Worm (Caenorhabditis elegans) whole organism, L4 larva: Measurements from ENCODE around the gene ZK1320.9.
A peak's percentile ranks its signal among the peaks of the same experiment; 100 is the strongest.

ENCODE experiments used
- R02D3.7 ChIP-seq: fragments of 150-350 bp; sonication (generic microtip); optimal IDR thresholded peaks from 3 replicates; lab custom pipeline; 2014; ENCODE audit warnings: missing biosample characterization, missing genetic modification characterization
- T20F7.1 ChIP-seq: fragments of 200-800 bp; sonication (Bioruptor generic); optimal IDR thresholded peaks from 2 replicates; lab custom pipeline; 2018; ENCODE audit warnings: mild to moderate bottlenecking, missing genetic modification characterization, missing compliant biosample characterization
- Y48G9A.11 ChIP-seq: fragments of 200-800 bp; sonication (Bioruptor generic); IDR thresholded peaks from 2 replicates; pipeline ENCODE4 v1.3.6; 2022; ENCODE audit warnings: missing genetic modification reagents, missing genetic modification characterization, missing compliant biosample characterization
- ama-1 ChIP-seq: fragments of 150-350 bp; optimal IDR thresholded peaks from 2 replicates; lab custom pipeline; 2014; ENCODE audit warnings: inconsistent platforms, mixed read lengths
- ceh-28 ChIP-seq: fragments of 150-350 bp; optimal IDR thresholded peaks from 2 replicates; lab custom pipeline; 2014; ENCODE audit warnings: missing biosample characterization, missing genetic modification reagents, missing genetic modification characterization
- ceh-44 ChIP-seq: fragments of 200-800 bp; sonication (Bioruptor generic); IDR thresholded peaks from 2 replicates; pipeline ENCODE4 v1.3.6; 2022; ENCODE audit warnings: missing genetic modification reagents, missing genetic modification characterization, missing compliant biosample characterization
- ceh-62 ChIP-seq: sonication (generic microtip); optimal IDR thresholded peaks from 2 replicates; lab custom pipeline; 2017; ENCODE audit warnings: missing biosample characterization, missing genetic modification characterization
- ces-1 ChIP-seq: fragments of 150-350 bp; sonication (generic microtip); optimal IDR thresholded peaks from 4 replicates; lab custom pipeline; 2014; ENCODE audit warnings: missing biosample characterization, missing genetic modification reagents, missing genetic modification characterization
- ctbp-1 ChIP-seq: fragments of 200-800 bp; sonication (Bioruptor generic); IDR thresholded peaks from 2 replicates; pipeline ENCODE4 v1.3.6; 2022; ENCODE audit warnings: missing genetic modification reagents, missing genetic modification characterization, missing compliant biosample characterization
- daf-16 ChIP-seq, 3 experiments: sonication (generic microtip); optimal IDR thresholded peaks; 2 replicates each; lab custom pipeline; 2016 to 2017; ENCODE audit warnings: missing genetic modification characterization in 3 of 3, missing genetic modification reagents in 3 of 3, mild to moderate bottlenecking in 2 of 3, missing compliant biosample characterization in 2 of 3, missing biosample characterization in 1 of 3, moderate library complexity in 1 of 3
- daf-8 ChIP-seq: fragments of 200-800 bp; sonication (Bioruptor generic); IDR thresholded peaks from 2 replicates; pipeline ENCODE4 v1.3.6; 2022; ENCODE audit warnings: missing genetic modification characterization, missing compliant biosample characterization
- dmd-6 ChIP-seq: fragments of 200-800 bp; sonication (Bioruptor generic); IDR thresholded peaks from 2 replicates; pipeline ENCODE4 v1.3.6; 2022; ENCODE audit warnings: missing genetic modification reagents, missing genetic modification characterization, missing compliant biosample characterization
- fkh-10 ChIP-seq: fragments of 150-350 bp; optimal IDR thresholded peaks from 2 replicates; lab custom pipeline; 2014; ENCODE audit warnings: missing biosample characterization, missing genetic modification reagents, missing genetic modification characterization
- fos-1 ChIP-seq: fragments of 150-350 bp; optimal IDR thresholded peaks from 2 replicates; lab custom pipeline; 2014; ENCODE audit warnings: missing biosample characterization, missing genetic modification characterization
- gei-8 ChIP-seq: fragments of 200-800 bp; sonication (Bioruptor generic); optimal IDR thresholded peaks from 2 replicates; lab custom pipeline; 2018; ENCODE audit warnings: mild to moderate bottlenecking, missing genetic modification characterization, missing compliant biosample characterization
- lin-1 ChIP-seq: fragments of 200-800 bp; sonication (Bioruptor generic); IDR thresholded peaks from 2 replicates; pipeline ENCODE4 v1.3.6; 2022; ENCODE audit warnings: missing genetic modification reagents, missing genetic modification characterization, missing compliant biosample characterization
- lin-13 ChIP-seq: fragments of 150-350 bp; optimal IDR thresholded peaks from 2 replicates; lab custom pipeline; 2014; ENCODE audit warnings: missing biosample characterization, missing genetic modification reagents, missing genetic modification characterization
- lin-38 ChIP-seq: fragments of 200-800 bp; sonication (Bioruptor generic); IDR thresholded peaks from 2 replicates; pipeline ENCODE4 v1.3.6; 2022; ENCODE audit warnings: missing genetic modification reagents, missing genetic modification characterization, missing compliant biosample characterization
- lin-39 ChIP-seq: fragments of 150-350 bp; optimal IDR thresholded peaks from 2 replicates; lab custom pipeline; 2014; ENCODE audit warnings: missing biosample characterization, missing genetic modification reagents, missing genetic modification characterization
- lir-3 ChIP-seq: sonication (generic microtip); optimal IDR thresholded peaks from 2 replicates; lab custom pipeline; 2016; ENCODE audit warnings: mild to moderate bottlenecking, missing genetic modification characterization, missing compliant biosample characterization
- lsy-2 ChIP-seq, 2 experiments: fragments of 150-350 bp in 1 of 2; sonication (generic microtip) in 1 of 2; optimal IDR thresholded peaks; 2 replicates each; lab custom pipeline; 2014 to 2017; ENCODE audit warnings: missing biosample characterization in 2 of 2, missing genetic modification characterization in 2 of 2
- mes-2 ChIP-seq: sonication (generic microtip); optimal IDR thresholded peaks from 2 replicates; lab custom pipeline; 2016; ENCODE audit warnings: missing genotype, mild to moderate bottlenecking, missing genetic modification characterization, missing compliant biosample characterization; ENCODE audit not compliant: poor library complexity, severe bottlenecking
- mxl-2 ChIP-seq: fragments of 200-800 bp; sonication (Bioruptor generic); conservative IDR thresholded peaks from 2 replicates; pipeline ENCODE4 v1.3.6; 2022; ENCODE audit warnings: missing genetic modification reagents, missing genetic modification characterization, missing compliant biosample characterization
- nhr-237 ChIP-seq: sonication (generic microtip); optimal IDR thresholded peaks from 2 replicates; lab custom pipeline; 2017; ENCODE audit warnings: missing biosample characterization, missing genetic modification characterization
- nhr-28 ChIP-seq: fragments of 150-350 bp; optimal IDR thresholded peaks from 2 replicates; lab custom pipeline; 2014; ENCODE audit warnings: missing biosample characterization, missing genetic modification characterization
- nhr-42 ChIP-seq: fragments of 200-800 bp; sonication (Bioruptor generic); IDR thresholded peaks from 2 replicates; pipeline ENCODE4 v1.3.6; 2022; ENCODE audit warnings: missing genetic modification characterization, missing compliant biosample characterization
- php-3 ChIP-seq: fragments of 200-800 bp; sonication (Bioruptor generic); IDR thresholded peaks from 2 replicates; pipeline ENCODE4 v1.3.6; 2022; ENCODE audit warnings: missing genetic modification reagents, missing genetic modification characterization, missing compliant biosample characterization
- skn-1 ChIP-seq: fragments of 150-350 bp; optimal IDR thresholded peaks from 2 replicates; lab custom pipeline; 2014; ENCODE audit warnings: missing biosample characterization, missing genetic modification characterization
- spr-1 ChIP-seq: sonication (generic microtip); optimal IDR thresholded peaks from 2 replicates; lab custom pipeline; 2016; ENCODE audit warnings: mild to moderate bottlenecking, missing genetic modification characterization, missing compliant biosample characterization
- unc-39 ChIP-seq: sonication (generic microtip); optimal IDR thresholded peaks from 2 replicates; lab custom pipeline; 2017; ENCODE audit warnings: missing biosample characterization, missing genetic modification characterization
- unc-62 ChIP-seq, 3 experiments: fragments of 150-350 bp in 1 of 3; sonication (generic microtip); optimal IDR thresholded peaks in 2 of 3; peaks in 1 of 3; 1 replicate in 1 of 3; 2 replicates in 2 of 3; lab custom pipeline; 2014 to 2017; ENCODE audit warnings: missing biosample characterization in 3 of 3, missing genetic modification characterization in 3 of 3, missing genetic modification reagents in 3 of 3, missing genotype in 1 of 3
- vab-7 ChIP-seq: fragments of 200-800 bp; sonication (Bioruptor generic); IDR thresholded peaks from 2 replicates; pipeline ENCODE4 v1.3.6; 2022; ENCODE audit warnings: missing genetic modification reagents, missing genetic modification characterization, missing compliant biosample characterization
- zfp-3 ChIP-seq: fragments of 200-800 bp; sonication (Bioruptor generic); conservative IDR thresholded peaks from 2 replicates; pipeline ENCODE4 v1.3.6; 2022; ENCODE audit warnings: missing genetic modification reagents, missing genetic modification characterization, missing compliant biosample characterization
- zip-11 ChIP-seq: fragments of 200-800 bp; sonication (Bioruptor generic); IDR thresholded peaks from 2 replicates; pipeline ENCODE4 v1.3.6; 2022; ENCODE audit warnings: missing genetic modification characterization, missing compliant biosample characterization
- ztf-7 ChIP-seq: fragments of 150-350 bp; optimal IDR thresholded peaks from 2 replicates; lab custom pipeline; 2014; ENCODE audit warnings: missing biosample characterization, missing genetic modification characterization

ZK1320.9 gene

ce11 chrII:9704746-9705145, 18.2 kb upstream of the ZK1320.9 start, which contains the start of gene Y53C12A.10:
TSS of gene Y53C12A.10 (minus strand) at chrII:9704846.
- TF ChIP-seq fos-1 (tag; lab: Kevin White, UChicago) (no peak), mxl-2 (GFP tag; lab: Robert Waterston, UW) (no peak), spr-1 (no peak), ces-1 (GFP tag; lab: Kevin White, UChicago) (no peak), lin-1 (GFP tag; lab: Robert Waterston, UW) (no peak), lin-39 (no peak), lin-13 (GFP tag; lab: Kevin White, UChicago) (no peak), ceh-62 (tag; lab: Kevin White, UChicago) (no peak), skn-1 (tag; lab: Kevin White, UChicago) (no peak), lsy-2 (tag; optimal IDR thresholded peaks at IDR 0.05; lab: Kevin White, UChicago) (no peak)

- TF ChIP-seq fos-1 (tag; lab: Kevin White, UChicago) = no peak
- TF ChIP-seq ceh-28 (tag; lab: Kevin White, UChicago) = no peak
- no peak for TF ChIP-seq ztf-7 (tag; lab: Kevin White, UChicago)
- peak; percentile 38 for TF ChIP-seq ama-1 (lab: Kevin White, UChicago)
- 0 out of 2 replicates have a peak, but pooled peaks have one; percentile 26 for TF ChIP-seq lin-38
- no peak for TF ChIP-seq nhr-28 (tag; lab: Kevin White, UChicago)
- no peak for TF ChIP-seq nhr-237 (tag; lab: Kevin White, UChicago)
Measured at ce11 chrII:9703601-9704000, 17.1 kb upstream of the ZK1320.9 start, which contains the start of gene mop-25.2. TSS of gene mop-25.2 (minus strand) at chrII:9703701.

- no peak for TF ChIP-seq dmd-6 (GFP tag; lab: Robert Waterston, UW)
- TF ChIP-seq ama-1 (lab: Kevin White, UChicago) = no peak
- no peak for TF ChIP-seq unc-39
- TF ChIP-seq ceh-44 (GFP tag; lab: Robert Waterston, UW) = no peak
- TF ChIP-seq, all 104 proteins: peak for 0
Measured at ce11 chrII:9700363-9700762, 13.8 kb upstream of the ZK1320.9 start, which contains the start of the genes Y53C12A.8 and Y53C12A.7. TSS of gene Y53C12A.8 (minus strand) at chrII:9700463. TSS of gene Y53C12A.7 (plus strand) at chrII:9700543.

- TF ChIP-seq unc-62 (GFP tag; optimal IDR thresholded peaks at IDR 0.05 in 1 of 2; lab: Kevin White, UChicago) = peak in 1 of 2 experiments; percentile 95
- no peak for TF ChIP-seq unc-62 (tag; optimal IDR thresholded peaks at IDR 0.05; lab: Kevin White, UChicago)
- TF ChIP-seq lir-3 (tag; lab: Kevin White, UChicago) = no peak
- TF ChIP-seq ztf-7 (tag; lab: Kevin White, UChicago) = no peak
Measured at ce11 chrII:9695942-9696341, 9.4 kb upstream of the ZK1320.9 start.

- TF ChIP-seq unc-62 (GFP tag; optimal IDR thresholded peaks at IDR 0.05 in 1 of 2; lab: Kevin White, UChicago) = peak in 1 of 2 experiments; percentile 57
- TF ChIP-seq unc-62 (tag; optimal IDR thresholded peaks at IDR 0.05; lab: Kevin White, UChicago) = no peak
- TF ChIP-seq zfp-3 = no peak
Measured at ce11 chrII:9691839-9692238, 5.3 kb upstream of the ZK1320.9 start, which contains the start of gene nlp-11. TSS of gene nlp-11 (minus strand) at chrII:9691939.

ce11 chrII:9690067-9690632, 3.6 kb upstream of the ZK1320.9 start:
- peak in 1 of 2 experiments; percentile 12 for TF ChIP-seq lsy-2 (tag; optimal IDR thresholded peaks at IDR 0.05; lab: Kevin White, UChicago)
- no peak for TF ChIP-seq daf-8
- no peak for TF ChIP-seq vab-7
- no peak for TF ChIP-seq R02D3.7 (tag; lab: Kevin White, UChicago)
- no peak for TF ChIP-seq Y48G9A.11 (GFP tag; lab: Robert Waterston, UW)
- TF ChIP-seq gei-8 (GFP tag; lab: Kevin White, UChicago) = no peak
- no peak for TF ChIP-seq mes-2 (tag; lab: Kevin White, UChicago)
- TF ChIP-seq php-3 (GFP tag; lab: Robert Waterston, UW) = no peak
- no peak for TF ChIP-seq lin-1 (GFP tag; lab: Robert Waterston, UW)
- no peak for TF ChIP-seq T20F7.1
- TF ChIP-seq ces-1 (GFP tag; lab: Kevin White, UChicago) = peak; percentile 73
- no peak for TF ChIP-seq daf-16 (GFP tag; optimal IDR thresholded peaks at IDR 0.05; lab: Kevin White, UChicago)
- no peak for TF ChIP-seq daf-16 (tag; optimal IDR thresholded peaks at IDR 0.05; lab: Kevin White, UChicago)
- TF ChIP-seq zip-11 = no peak
- TF ChIP-seq ctbp-1 = peak; percentile 64
- TF ChIP-seq nhr-42 (GFP tag; lab: Robert Waterston, UW) = no peak
- peak; percentile 89 for TF ChIP-seq fkh-10 (GFP tag; lab: Kevin White, UChicago)
- TF ChIP-seq, all 104 proteins: peak for 4
